Worm (Caenorhabditis elegans): ENCODE results near the gene ets-9.

- TF ChIP-seq fos-1 (tag; optimal IDR thresholded peaks at IDR 0.05), result no peak
- TF ChIP-seq elt-3 (tag; optimal IDR thresholded peaks at IDR 0.05), result no peak
- no peak for TF ChIP-seq nhr-84 (tag; optimal IDR thresholded peaks at IDR 0.05)
- TF ChIP-seq snpc-4 (tag; optimal IDR thresholded peaks at IDR 0.05), result no peak
- TF ChIP-seq lin-35 (GFP tag; optimal IDR thresholded peaks at IDR 0.05), result no peak
- no peak for TF ChIP-seq xbp-1 (tag; optimal IDR thresholded peaks at IDR 0.05)
- no peak for TF ChIP-seq ceh-8 (GFP tag; optimal IDR thresholded peaks at IDR 0.05)
- TF ChIP-seq ama-1 (optimal IDR thresholded peaks at IDR 0.05), result no peak
- TF ChIP-seq nhr-11 (tag; optimal IDR thresholded peaks at IDR 0.05), result no peak
- no peak for TF ChIP-seq ces-1 (GFP tag; optimal IDR thresholded peaks at IDR 0.05)
- no peak for TF ChIP-seq mab-9 (GFP tag; IDR thresholded peaks at IDR 0.05)
- no peak for TF ChIP-seq sox-4 (tag; optimal IDR thresholded peaks at IDR 0.05)
Measured at ce11 chrX:4322847-4323455, 43.4 kb downstream of the ets-9 start.
